Worm (Caenorhabditis elegans) whole organism, L2 larva: ENCODE data around the gene cdr-4.

Source experiments
- C34F6.9 ChIP-seq: fragments of 150-350 bp; optimal IDR thresholded peaks from 2 replicates; lab custom pipeline; 2014; ENCODE audit warnings: missing biosample characterization, missing genetic modification characterization
- F13H6.1 ChIP-seq: sonication (generic microtip); optimal IDR thresholded peaks from 2 replicates; lab custom pipeline; 2016; ENCODE audit warnings: missing genetic modification characterization, missing compliant biosample characterization
- Y55F3AM.14 ChIP-seq: fragments of 200-800 bp; sonication (Bioruptor generic); optimal IDR thresholded peaks from 2 replicates; lab custom pipeline; 2018; ENCODE audit warnings: mild to moderate bottlenecking, missing genetic modification characterization, missing compliant biosample characterization
- alr-1 ChIP-seq: fragments of 150-350 bp; optimal IDR thresholded peaks from 2 replicates; lab custom pipeline; 2014; ENCODE audit warnings: missing biosample characterization, missing genetic modification characterization
- aly-2 ChIP-seq: fragments of 150-350 bp; optimal IDR thresholded peaks from 2 replicates; lab custom pipeline; 2014; ENCODE audit warnings: missing biosample characterization, missing genetic modification characterization
- blmp-1 ChIP-seq: sonication (generic microtip); optimal IDR thresholded peaks from 2 replicates; lab custom pipeline; 2017; ENCODE audit warnings: missing genetic modification characterization, mild to moderate bottlenecking, missing compliant biosample characterization, antibody characterized with exemption, moderate library complexity; ENCODE audit not compliant: insufficient read depth
- ceh-16 ChIP-seq: fragments of 150-350 bp; optimal IDR thresholded peaks from 2 replicates; lab custom pipeline; 2014; ENCODE audit warnings: missing biosample characterization, missing genetic modification characterization
- ceh-82 ChIP-seq: fragments of 150-350 bp; optimal IDR thresholded peaks from 2 replicates; lab custom pipeline; 2014; ENCODE audit warnings: missing biosample characterization, missing genetic modification characterization
- crh-2 ChIP-seq: sonication (generic microtip); optimal IDR thresholded peaks from 2 replicates; lab custom pipeline; 2017; ENCODE audit warnings: missing biosample characterization, missing genetic modification characterization
- dmd-4 ChIP-seq: sonication (generic microtip); optimal IDR thresholded peaks from 2 replicates; lab custom pipeline; 2017; ENCODE audit warnings: missing biosample characterization, missing genetic modification characterization
- egl-27 ChIP-seq: sonication (generic microtip); optimal IDR thresholded peaks from 3 replicates; lab custom pipeline; 2017; ENCODE audit warnings: missing biosample characterization, missing genetic modification reagents, missing genetic modification characterization
- fos-1 ChIP-seq: fragments of 150-350 bp; optimal IDR thresholded peaks from 2 replicates; lab custom pipeline; 2014; ENCODE audit warnings: missing biosample characterization, missing genetic modification characterization
- lin-11 ChIP-seq: fragments of 150-350 bp; sonication (generic microtip); optimal IDR thresholded peaks from 2 replicates; lab custom pipeline; 2014; ENCODE audit warnings: missing biosample characterization, missing genetic modification characterization, inconsistent platforms, mixed read lengths
- mbf-1 ChIP-seq: sonication (generic microtip); optimal IDR thresholded peaks from 2 replicates; lab custom pipeline; 2017; ENCODE audit warnings: missing biosample characterization, missing genetic modification characterization
- nhr-10 ChIP-seq: sonication (generic microtip); optimal IDR thresholded peaks from 2 replicates; lab custom pipeline; 2017; ENCODE audit warnings: missing biosample characterization, missing genetic modification characterization
- nhr-11 ChIP-seq: fragments of 150-350 bp; optimal IDR thresholded peaks from 2 replicates; lab custom pipeline; 2014; ENCODE audit warnings: missing biosample characterization, missing genetic modification characterization
- nhr-12 ChIP-seq: fragments of 150-350 bp; optimal IDR thresholded peaks from 2 replicates; lab custom pipeline; 2014; ENCODE audit warnings: missing biosample characterization, missing genetic modification characterization
- nhr-129 ChIP-seq: fragments of 150-350 bp; optimal IDR thresholded peaks from 2 replicates; lab custom pipeline; 2014; ENCODE audit warnings: missing biosample characterization, missing genetic modification characterization
- nhr-21 ChIP-seq: fragments of 150-350 bp; optimal IDR thresholded peaks from 2 replicates; lab custom pipeline; 2014; ENCODE audit warnings: missing biosample characterization, missing genetic modification characterization
- nhr-23 ChIP-seq: fragments of 150-350 bp; optimal IDR thresholded peaks from 2 replicates; lab custom pipeline; 2014; ENCODE audit warnings: missing biosample characterization, missing genetic modification reagents, missing genetic modification characterization
- nhr-237 ChIP-seq: fragments of 150-350 bp; optimal IDR thresholded peaks from 2 replicates; lab custom pipeline; 2014; ENCODE audit warnings: missing biosample characterization, missing genetic modification characterization
- nhr-25 ChIP-seq: fragments of 150-350 bp; sonication (generic microtip); optimal IDR thresholded peaks from 3 replicates; lab custom pipeline; 2014; ENCODE audit warnings: missing biosample characterization, missing genetic modification characterization
- nhr-6 ChIP-seq: fragments of 150-350 bp; optimal IDR thresholded peaks from 2 replicates; lab custom pipeline; 2014; ENCODE audit warnings: missing biosample characterization, missing genetic modification characterization
- nhr-77 ChIP-seq: fragments of 150-350 bp; optimal IDR thresholded peaks from 2 replicates; lab custom pipeline; 2014; ENCODE audit warnings: missing biosample characterization, missing genetic modification characterization
- peb-1 ChIP-seq: fragments of 150-350 bp; optimal IDR thresholded peaks from 2 replicates; lab custom pipeline; 2014; ENCODE audit warnings: missing biosample characterization, missing genetic modification characterization
- sem-4 ChIP-seq: fragments of 150-350 bp; optimal IDR thresholded peaks from 2 replicates; lab custom pipeline; 2014; ENCODE audit warnings: missing biosample characterization, missing genetic modification reagents, missing genetic modification characterization
- skn-1 ChIP-seq: sonication (generic microtip); optimal IDR thresholded peaks from 2 replicates; lab custom pipeline; 2017; ENCODE audit warnings: missing biosample characterization, missing genetic modification characterization
- sma-9 ChIP-seq, 2 experiments: fragments of 150-350 bp in 1 of 2; sonication (generic microtip) in 1 of 2; optimal IDR thresholded peaks; 2 replicates each; lab custom pipeline; 2014 to 2016; ENCODE audit warnings: missing genetic modification characterization in 2 of 2, mild to moderate bottlenecking in 1 of 2, missing biosample characterization in 1 of 2, missing compliant biosample characterization in 1 of 2, missing genetic modification reagents in 1 of 2, moderate library complexity in 1 of 2
- snpc-4 ChIP-seq: fragments of 150-350 bp; optimal IDR thresholded peaks from 2 replicates; lab custom pipeline; 2014; ENCODE audit warnings: missing biosample characterization, missing genetic modification characterization
- unc-39 ChIP-seq: fragments of 150-350 bp; optimal IDR thresholded peaks from 2 replicates; lab custom pipeline; 2014; ENCODE audit warnings: missing biosample characterization, missing genetic modification characterization
- unc-62 ChIP-seq: fragments of 150-350 bp; optimal IDR thresholded peaks from 2 replicates; lab custom pipeline; 2014; ENCODE audit warnings: missing biosample characterization, missing genetic modification reagents, missing genetic modification characterization
- zag-1 ChIP-seq: fragments of 150-350 bp; optimal IDR thresholded peaks from 2 replicates; lab custom pipeline; 2014; ENCODE audit warnings: missing biosample characterization, missing genetic modification characterization
- ztf-4 ChIP-seq: fragments of 150-350 bp; optimal IDR thresholded peaks from 2 replicates; lab custom pipeline; 2014; ENCODE audit warnings: missing biosample characterization, missing genetic modification characterization

The cdr-4 gene

ce11 chrV:12441420-12441819 lies 33.0 kb upstream of the cdr-4 start, which contains the start of gene pals-37:
TSS of gene pals-37 (minus strand) at chrV:12441520.
- TF ChIP-seq peb-1 (tag; lab: Kevin White, UChicago) (no peak), F13H6.1 (tag; lab: Kevin White, UChicago) (no peak), nhr-10 (tag; lab: Kevin White, UChicago) (no peak), sma-9 (GFP tag; optimal IDR thresholded peaks at IDR 0.05; lab: Kevin White, UChicago) (no peak), sma-9 (tag; optimal IDR thresholded peaks at IDR 0.05; lab: Kevin White, UChicago) (no peak), snpc-4 (tag; lab: Kevin White, UChicago) (no peak), C34F6.9 (no peak), sem-4 (tag; lab: Kevin White, UChicago) (no peak), dmd-4 (tag; lab: Kevin White, UChicago) (no peak), nhr-77 (tag; lab: Kevin White, UChicago) (no peak), nhr-237 (tag; lab: Kevin White, UChicago) (no peak), alr-1 (tag; lab: Kevin White, UChicago) (no peak), aly-2 (no peak), Y55F3AM.14 (GFP tag; lab: Kevin White, UChicago) (no peak), egl-27 (tag; lab: Kevin White, UChicago) (no peak), ceh-16 (tag; lab: Kevin White, UChicago) (no peak), mbf-1 (tag; lab: Kevin White, UChicago) (no peak), nhr-25 (tag; lab: Kevin White, UChicago) (no peak), nhr-11 (tag; lab: Kevin White, UChicago) (no peak)

- TF ChIP-seq nhr-77 (tag; lab: Kevin White, UChicago) (no peak), sem-4 (tag; lab: Kevin White, UChicago) (no peak), nhr-21 (tag; lab: Kevin White, UChicago) (no peak), nhr-23 (no peak), nhr-129 (tag; lab: Kevin White, UChicago) (no peak), fos-1 (tag; lab: Kevin White, UChicago) (no peak), skn-1 (tag; lab: Kevin White, UChicago) (no peak), ceh-82 (tag; lab: Kevin White, UChicago) (no peak), sma-9 (GFP tag; optimal IDR thresholded peaks at IDR 0.05; lab: Kevin White, UChicago) (no peak), sma-9 (tag; optimal IDR thresholded peaks at IDR 0.05; lab: Kevin White, UChicago) (no peak), aly-2 (no peak), nhr-237 (tag; lab: Kevin White, UChicago) (no peak)
Measured at ce11 chrV:12433717-12434116, 25.3 kb upstream of the cdr-4 start, which contains the start of gene srh-25. TSS of gene srh-25 (minus strand) at chrV:12433817.

ce11 chrV:12433105-12433504 lies 24.7 kb upstream of the cdr-4 start:
- TF ChIP-seq alr-1 (tag; lab: Kevin White, UChicago) (no peak), unc-62 (no peak), lin-11 (tag; lab: Kevin White, UChicago) (no peak), blmp-1 (tag; lab: Kevin White, UChicago) (no peak), ceh-82 (tag; lab: Kevin White, UChicago) (no peak), ztf-4 (tag; lab: Kevin White, UChicago) (no peak), unc-39 (tag; lab: Kevin White, UChicago) (no peak), nhr-12 (tag; lab: Kevin White, UChicago) (no peak), ceh-16 (tag; lab: Kevin White, UChicago) (no peak), peb-1 (tag; lab: Kevin White, UChicago) (no peak), zag-1 (tag; lab: Kevin White, UChicago) (no peak), C34F6.9 (no peak)
- TF ChIP-seq, all 48 proteins: peak for 0

- TF ChIP-seq fos-1 (tag; lab: Kevin White, UChicago): peak; percentile 67
- no peak for TF ChIP-seq crh-2
Measured at ce11 chrV:12432111-12432510, 23.7 kb upstream of the cdr-4 start, which contains the start of gene C54D10.13. TSS of gene C54D10.13 (minus strand) at chrV:12432289.

ce11 chrV:12429039-12429438 lies 20.6 kb upstream of the cdr-4 start, which contains the start of gene C54D10.5:
TSS of gene C54D10.5 (plus strand) at chrV:12429339.
- TF ChIP-seq nhr-11 (tag; lab: Kevin White, UChicago) (no peak), nhr-6 (no peak), fos-1 (tag; lab: Kevin White, UChicago) (no peak), egl-27 (tag; lab: Kevin White, UChicago) (no peak)
